Worm (Caenorhabditis elegans) whole organism, L4/young adult: ENCODE measurements around the gene Y11D7A.9.

Experiments used
- W03F9.2 ChIP-seq: fragments of 150-350 bp; optimal IDR thresholded peaks from 2 replicates; lab custom pipeline; 2014; ENCODE audit warnings: missing biosample characterization, missing genetic modification characterization
- dao-5 ChIP-seq: sonication (generic microtip); optimal IDR thresholded peaks from 2 replicates; lab custom pipeline; 2016; ENCODE audit warnings: missing genotype, missing genetic modification characterization, moderate library complexity, missing compliant biosample characterization
- him-1 ChIP-seq: sonication (generic microtip); optimal IDR thresholded peaks from 2 replicates; lab custom pipeline; 2016; ENCODE audit warnings: missing genotype, missing genetic modification reagents, missing genetic modification characterization, missing compliant biosample characterization

Y11D7A.9 gene

ce11 chrIV:9227650-9228049 lies 28.3 kb downstream of the Y11D7A.9 start:
- TF ChIP-seq dao-5 (no peak), W03F9.2 (tag; lab: Kevin White, UChicago) (no peak), him-1 (tag; lab: Kevin White, UChicago) (no peak)

- TF ChIP-seq W03F9.2 (tag; lab: Kevin White, UChicago) (no peak), dao-5 (no peak), him-1 (tag; lab: Kevin White, UChicago) (no peak)
These were observed 31.1 kb downstream of the Y11D7A.9 start, which contains the start of gene C46C2.3 for ce11 chrIV:9224825-9225224. Gene C46C2.3, plus strand, starts transcription at chrIV:9225125.

- TF ChIP-seq him-1 (tag; lab: Kevin White, UChicago) (no peak), dao-5 (no peak), W03F9.2 (tag; lab: Kevin White, UChicago) (no peak)
These were observed 37.5 kb downstream of the Y11D7A.9 start for ce11 chrIV:9218415-9218814.

- TF ChIP-seq W03F9.2 (tag; lab: Kevin White, UChicago) (no peak), dao-5 (no peak), him-1 (tag; lab: Kevin White, UChicago) (no peak)
These were observed 38.5 kb downstream of the Y11D7A.9 start, which contains the start of gene C46C2.2 for ce11 chrIV:9217426-9217825. Gene C46C2.2, plus strand, starts transcription at chrIV:9217726.

- TF ChIP-seq W03F9.2 (tag; lab: Kevin White, UChicago) (no peak), dao-5 (no peak), him-1 (tag; lab: Kevin White, UChicago) (no peak)
These were observed 39.0 kb downstream of the Y11D7A.9 start for ce11 chrIV:9216956-9217355.

ce11 chrIV:9216437-9216836 lies 39.5 kb downstream of the Y11D7A.9 start:
- TF ChIP-seq him-1 (tag; lab: Kevin White, UChicago) (no peak), dao-5 (no peak), W03F9.2 (tag; lab: Kevin White, UChicago) (no peak)

- TF ChIP-seq him-1 (tag; lab: Kevin White, UChicago), result no peak
- no peak for TF ChIP-seq W03F9.2 (tag; lab: Kevin White, UChicago)
- no peak for TF ChIP-seq dao-5
These were observed 40.1 kb downstream of the Y11D7A.9 start for ce11 chrIV:9215824-9216223.

- TF ChIP-seq W03F9.2 (tag; lab: Kevin White, UChicago) (no peak), dao-5 (no peak)
These were observed 41.1 kb downstream of the Y11D7A.9 start for ce11 chrIV:9214823-9215222.

ce11 chrIV:9212121-9212520 lies 43.8 kb downstream of the Y11D7A.9 start, which contains the start of gene C46C2.6:
Gene C46C2.6, plus strand, starts transcription at chrIV:9212421.
- no peak for TF ChIP-seq him-1 (tag; lab: Kevin White, UChicago)
- TF ChIP-seq W03F9.2 (tag; lab: Kevin White, UChicago), result no peak
- no peak for TF ChIP-seq dao-5

- no peak for TF ChIP-seq him-1 (tag; lab: Kevin White, UChicago)
- TF ChIP-seq dao-5, result no peak
- no peak for TF ChIP-seq W03F9.2 (tag; lab: Kevin White, UChicago)
These were observed 45.1 kb downstream of the Y11D7A.9 start for ce11 chrIV:9210841-9211240.
